Fruit fly (Drosophila melanogaster): ENCODE results near the gene VhaM9.7-d.

- TF ChIP-seq Hr39 (GFP tag; optimal IDR thresholded peaks at IDR 0.05) (no peak), Hr38 (GFP tag; optimal IDR thresholded peaks at IDR 0.05) (no peak), CG32006 (GFP tag; optimal IDR thresholded peaks at IDR 0.05) (no peak)
Observed at dm6 chr3R:17018902-17019527, 44.0 kb downstream of the VhaM9.7-d start.
